In the genomic region with DNA sequence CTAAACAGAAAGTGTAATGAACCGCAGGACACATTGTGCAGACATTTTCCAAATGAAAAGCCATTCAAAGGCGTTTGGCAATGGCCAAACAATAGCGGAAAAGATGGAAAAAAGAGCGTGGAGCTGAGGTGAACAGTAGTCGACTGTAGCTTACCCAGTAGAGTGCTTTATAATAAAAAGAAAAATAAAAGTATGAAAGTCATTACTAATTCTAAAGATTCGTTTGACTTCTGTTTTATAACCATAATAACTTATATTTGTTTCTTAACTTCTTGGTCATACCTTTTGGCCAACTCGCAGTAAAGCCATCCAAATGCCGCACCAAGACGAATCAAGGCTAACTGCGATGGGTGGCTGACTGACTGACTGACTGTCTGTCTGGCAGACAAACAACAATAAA, we compare ENCODE assay signal across 2 fruit fly cellular contexts.
A peak's percentile ranks its signal among the peaks of the same experiment; 100 is the strongest.
TF ChIP-seq lines count a peak whose summit lies in the region.

No protein-coding gene starts in this region.

- TF ChIP-seq CTCF in whole organism, embryonic (GFP tag; optimal IDR thresholded peaks at IDR 0.05; lab: Kevin White, UChicago), result no peak

TF ChIP-seq in whole organism, embryonic, 481 proteins besides CTCF, POLR2A, EP300 and RAD21:
- no peak for TF ChIP-seq CG32772 (GFP tag; IDR thresholded peaks at IDR 0.05; lab: Robert Waterston, UW)
- TF ChIP-seq tx (GFP tag; optimal IDR thresholded peaks at IDR 0.05; lab: Kevin White, UChicago), result no peak
- 0 out of 3 replicates have a peak, but pooled peaks have one; percentile 27 for TF ChIP-seq CG17361 (GFP tag; IDR thresholded peaks at IDR 0.05; lab: Robert Waterston, UW)
- peak; percentile 13 for TF ChIP-seq phol (tag; optimal IDR thresholded peaks at IDR 0.05; lab: Kevin White, UChicago)
- TF ChIP-seq salm (tag; optimal IDR thresholded peaks at IDR 0.05; lab: Kevin White, UChicago), result no peak
- no peak for TF ChIP-seq prd (optimal IDR thresholded peaks at IDR 0.05; lab: Kevin White, UChicago)
- 0 out of 3 replicates have a peak, but pooled peaks have one; percentile 19 for TF ChIP-seq prd (GFP tag; IDR thresholded peaks at IDR 0.05; lab: Robert Waterston, UW)
- TF ChIP-seq D19B (GFP tag; optimal IDR thresholded peaks at IDR 0.05; lab: Kevin White, UChicago), result peak; percentile 63
- peak; percentile 36 for TF ChIP-seq Ets65A (GFP tag; lab: Kevin White, UChicago)
- TF ChIP-seq Med (GFP tag; lab: Kevin White, UChicago), result peak; percentile 22
- peak; percentile 19; the same call in 1 of the 3 replicates for TF ChIP-seq row (GFP tag; IDR thresholded peaks at IDR 0.05; lab: Robert Waterston, UW)
- TF ChIP-seq CG2712 (tag; optimal IDR thresholded peaks at IDR 0.05; lab: Kevin White, UChicago), result peak; percentile 5
- no peak for TF ChIP-seq stc (GFP tag; IDR thresholded peaks at IDR 0.05; lab: Robert Waterston, UW)
- 0 out of 2 replicates have a peak, but pooled peaks have one; percentile 13 for TF ChIP-seq CG6689 (GFP tag; IDR thresholded peaks at IDR 0.05; lab: Robert Waterston, UW)
- TF ChIP-seq CG11247 (GFP tag; IDR thresholded peaks at IDR 0.05; lab: Robert Waterston, UW), result no peak
- peak; percentile 51 for TF ChIP-seq sens (GFP tag; lab: Kevin White, UChicago)
- no peak for TF ChIP-seq CG9727 (GFP tag; optimal IDR thresholded peaks at IDR 0.05; lab: Kevin White, UChicago)
TF ChIP-seq in whole organism, embryonic: peak in this region for 10.

TF ChIP-seq in whole organism, prepupa, 60 proteins besides CTCF, POLR2A, EP300 and RAD21:
- TF ChIP-seq Lpt (GFP tag; optimal IDR thresholded peaks at IDR 0.05; lab: Kevin White, UChicago) (no peak), Hr38 (GFP tag; optimal IDR thresholded peaks at IDR 0.05; lab: Kevin White, UChicago) (no peak), cyc (GFP tag; optimal IDR thresholded peaks at IDR 0.05; lab: Kevin White, UChicago) (no peak), svp (GFP tag; lab: Kevin White, UChicago) (peak; percentile 13), CG8319 (GFP tag; optimal IDR thresholded peaks at IDR 0.05; lab: Kevin White, UChicago) (no peak), CG8632 (GFP tag; optimal IDR thresholded peaks at IDR 0.05; lab: Kevin White, UChicago) (no peak), CG32006 (GFP tag; optimal IDR thresholded peaks at IDR 0.05; lab: Kevin White, UChicago) (peak; percentile 0), Eip78C (GFP tag; lab: Kevin White, UChicago) (peak; percentile 18)
TF ChIP-seq in whole organism, prepupa: peak in this region for 3.
